Fruit fly (Drosophila melanogaster): ENCODE measurements around the gene ppk18.
A peak's percentile ranks its signal among the peaks of the same experiment; 100 is the strongest.

- no peak for TF ChIP-seq schlank (tag; optimal IDR thresholded peaks at IDR 0.05)
- TF ChIP-seq fru (optimal IDR thresholded peaks at IDR 0.05) = no peak
- TF ChIP-seq hkb (optimal IDR thresholded peaks at IDR 0.05) = no peak
- TF ChIP-seq hkb (GFP tag; IDR thresholded peaks at IDR 0.05) = no peak
- peak; percentile 23 for TF ChIP-seq CG10267 (tag; optimal IDR thresholded peaks at IDR 0.05)
- no peak for TF ChIP-seq crol (GFP tag; IDR thresholded peaks at IDR 0.05)
- TF ChIP-seq exex (tag; optimal IDR thresholded peaks at IDR 0.05) = no peak
- TF ChIP-seq Meics (GFP tag; optimal IDR thresholded peaks at IDR 0.05) = no peak
- no peak for TF ChIP-seq Dip2 (GFP tag; IDR thresholded peaks at IDR 0.05)
- no peak for TF ChIP-seq CG10147 (GFP tag; optimal IDR thresholded peaks at IDR 0.05)
- no peak for TF ChIP-seq HLH3B (GFP tag; IDR thresholded peaks at IDR 0.05)
These were observed 22.1 kb upstream of the ppk18 start, which contains the start of gene CG13123 for dm6 chr2L:9792945-9793344.
